Worm (Caenorhabditis elegans) whole organism, L1 larva: ENCODE results near the gene F56F11.1.
"Not testable (repeated sequence)": the region's sequence is repeated elsewhere in the genome, so short reads cannot be mapped to it uniquely, and the experiment has no call there.

ENCODE experiments used
- F16B12.6 ChIP-seq: fragments of 150-350 bp; optimal IDR thresholded peaks from 2 replicates; lab custom pipeline; 2014; ENCODE audit warnings: missing biosample characterization, missing genetic modification characterization
- alr-1 ChIP-seq: fragments of 200-800 bp; sonication (Bioruptor generic); optimal IDR thresholded peaks from 2 replicates; lab custom pipeline; 2018; ENCODE audit warnings: borderline replicate concordance, mild to moderate bottlenecking, missing genetic modification characterization, missing compliant biosample characterization
- aly-2 ChIP-seq: fragments of 150-350 bp; optimal IDR thresholded peaks from 2 replicates; lab custom pipeline; 2014; ENCODE audit warnings: missing biosample characterization, missing genetic modification characterization
- ama-1 ChIP-seq: fragments of 150-350 bp; optimal IDR thresholded peaks from 2 replicates; lab custom pipeline; 2014
- ceh-63 ChIP-seq: fragments of 200-800 bp; sonication (Bioruptor generic); optimal IDR thresholded peaks from 2 replicates; lab custom pipeline; 2018; ENCODE audit warnings: mild to moderate bottlenecking, missing genetic modification characterization, missing compliant biosample characterization
- ceh-8 ChIP-seq: fragments of 200-800 bp; sonication (Bioruptor generic); optimal IDR thresholded peaks from 2 replicates; lab custom pipeline; 2018; ENCODE audit warnings: mild to moderate bottlenecking, missing genetic modification characterization, moderate library complexity, missing compliant biosample characterization
- dpl-1 ChIP-seq, 3 experiments: fragments of 150-350 bp in 2 of 3; sonication (generic microtip) in 1 of 3; optimal IDR thresholded peaks; 2 replicates each; lab custom pipeline; 2014 to 2017; ENCODE audit warnings: missing biosample characterization in 3 of 3, missing genetic modification characterization in 3 of 3, missing genetic modification reagents in 3 of 3
- efl-1 ChIP-seq, 4 experiments: fragments of 150-350 bp; optimal IDR thresholded peaks in 3 of 4; peaks in 1 of 4; 1 replicate in 1 of 4; 2 replicates in 3 of 4; lab custom pipeline; 2014; ENCODE audit warnings: missing biosample characterization in 2 of 4, missing genetic modification characterization in 2 of 4, missing genetic modification reagents in 2 of 4
- efl-3 ChIP-seq: fragments of 200-800 bp; sonication (Bioruptor generic); optimal IDR thresholded peaks from 2 replicates; lab custom pipeline; 2018; ENCODE audit warnings: mild to moderate bottlenecking, missing genetic modification characterization, missing compliant biosample characterization
- egl-27 ChIP-seq, 2 experiments: fragments of 150-350 bp in 1 of 2; sonication (generic microtip); optimal IDR thresholded peaks; 3 replicates each; lab custom pipeline; 2017 to 2018; ENCODE audit warnings: missing biosample characterization in 2 of 2, missing genetic modification characterization in 2 of 2, missing genetic modification reagents in 2 of 2
- elt-2 ChIP-seq: sonication (generic microtip); optimal IDR thresholded peaks from 2 replicates; lab custom pipeline; 2016; ENCODE audit warnings: missing genetic modification characterization, mild to moderate bottlenecking, inconsistent platforms, missing compliant biosample characterization, missing genetic modification reagents
- elt-3 ChIP-seq, 6 experiments: fragments of 150-350 bp in 1 of 6; sonication (generic microtip); optimal IDR thresholded peaks; 2 replicates each; lab custom pipeline; 2017 to 2018; ENCODE audit warnings: missing biosample characterization in 6 of 6, missing genetic modification characterization in 6 of 6, inconsistent platforms in 1 of 6
- fkh-4 ChIP-seq: sonication (generic microtip); optimal IDR thresholded peaks from 2 replicates; lab custom pipeline; 2016; ENCODE audit warnings: missing compliant biosample characterization, missing genetic modification characterization, borderline replicate concordance
- fkh-8 ChIP-seq: sonication (generic microtip); optimal IDR thresholded peaks from 2 replicates; lab custom pipeline; 2016; ENCODE audit warnings: mild to moderate bottlenecking, missing genetic modification characterization, missing compliant biosample characterization
- fos-1 ChIP-seq: fragments of 150-350 bp; optimal IDR thresholded peaks from 2 replicates; lab custom pipeline; 2014; ENCODE audit warnings: missing biosample characterization, missing genetic modification characterization
- hlh-4 ChIP-seq: sonication (generic microtip); optimal IDR thresholded peaks from 2 replicates; lab custom pipeline; 2016; ENCODE audit warnings: mild to moderate bottlenecking, missing genetic modification characterization, missing compliant biosample characterization
- lin-14 ChIP-seq: fragments of 200-800 bp; sonication (Bioruptor generic); optimal IDR thresholded peaks from 2 replicates; lab custom pipeline; 2018; ENCODE audit warnings: mild to moderate bottlenecking, missing genetic modification characterization, moderate library complexity, missing compliant biosample characterization
- lin-15B ChIP-seq: fragments of 150-350 bp; sonication (generic microtip); optimal IDR thresholded peaks from 3 replicates; lab custom pipeline; 2014; ENCODE audit warnings: missing biosample characterization, missing genetic modification characterization
- lin-35 ChIP-seq, 2 experiments: fragments of 150-350 bp; optimal IDR thresholded peaks; 2 replicates each; lab custom pipeline; 2014; ENCODE audit warnings: missing biosample characterization in 2 of 2, missing genetic modification characterization in 2 of 2, missing genetic modification reagents in 2 of 2
- lsy-2 ChIP-seq, 2 experiments: fragments of 150-350 bp; optimal IDR thresholded peaks; 2 replicates each; lab custom pipeline; 2014; ENCODE audit warnings: missing biosample characterization in 2 of 2, missing genetic modification characterization in 2 of 2
- mdl-1 ChIP-seq, 2 experiments: fragments of 150-350 bp; optimal IDR thresholded peaks; 2 replicates each; lab custom pipeline; 2014 to 2017; ENCODE audit warnings: missing biosample characterization in 2 of 2, missing genetic modification characterization in 2 of 2, inconsistent platforms in 1 of 2
- nhr-19 ChIP-seq: fragments of 200-800 bp; sonication (Bioruptor generic); conservative IDR thresholded peaks from 2 replicates; pipeline ENCODE4 v1.3.6; 2022; ENCODE audit warnings: missing genetic modification characterization, missing compliant biosample characterization
- nhr-20 ChIP-seq: sonication (generic microtip); optimal IDR thresholded peaks from 2 replicates; lab custom pipeline; 2016; ENCODE audit warnings: mild to moderate bottlenecking, missing genetic modification characterization, missing compliant biosample characterization
- nhr-237 ChIP-seq: fragments of 150-350 bp; optimal IDR thresholded peaks from 2 replicates; lab custom pipeline; 2014; ENCODE audit warnings: missing biosample characterization, missing genetic modification characterization
- nhr-28 ChIP-seq: fragments of 150-350 bp; optimal IDR thresholded peaks from 2 replicates; lab custom pipeline; 2014; ENCODE audit warnings: missing biosample characterization, missing genetic modification characterization
- nhr-71 ChIP-seq: sonication (generic microtip); optimal IDR thresholded peaks from 2 replicates; lab custom pipeline; 2016; ENCODE audit warnings: mild to moderate bottlenecking, missing genetic modification characterization, moderate library complexity, missing compliant biosample characterization
- nhr-84 ChIP-seq: sonication (generic microtip); optimal IDR thresholded peaks from 2 replicates; lab custom pipeline; 2017; ENCODE audit warnings: missing biosample characterization, missing genetic modification characterization
- pag-3 ChIP-seq: sonication (generic microtip); optimal IDR thresholded peaks from 2 replicates; lab custom pipeline; 2017; ENCODE audit warnings: missing genetic modification characterization, mild to moderate bottlenecking, missing compliant biosample characterization, antibody characterized with exemption, borderline replicate concordance; ENCODE audit not compliant: insufficient read depth
- snpc-4 ChIP-seq: fragments of 150-350 bp; optimal IDR thresholded peaks from 2 replicates; lab custom pipeline; 2014; ENCODE audit warnings: missing biosample characterization, missing genetic modification characterization
- unc-62 ChIP-seq: fragments of 150-350 bp; optimal IDR thresholded peaks from 2 replicates; lab custom pipeline; 2014; ENCODE audit warnings: missing biosample characterization, missing genetic modification reagents, missing genetic modification characterization
- vab-15 ChIP-seq: sonication (generic microtip); optimal IDR thresholded peaks from 2 replicates; lab custom pipeline; 2017; ENCODE audit warnings: missing genotype, mild to moderate bottlenecking, missing genetic modification characterization, missing compliant biosample characterization
- xbp-1 ChIP-seq: sonication (generic microtip); optimal IDR thresholded peaks from 2 replicates; lab custom pipeline; 2016; ENCODE audit warnings: missing genetic modification characterization, missing compliant biosample characterization
- ztf-4 ChIP-seq: fragments of 150-350 bp; optimal IDR thresholded peaks from 2 replicates; lab custom pipeline; 2014; ENCODE audit warnings: missing biosample characterization, missing genetic modification characterization

F56F11.1 gene

DNA sequence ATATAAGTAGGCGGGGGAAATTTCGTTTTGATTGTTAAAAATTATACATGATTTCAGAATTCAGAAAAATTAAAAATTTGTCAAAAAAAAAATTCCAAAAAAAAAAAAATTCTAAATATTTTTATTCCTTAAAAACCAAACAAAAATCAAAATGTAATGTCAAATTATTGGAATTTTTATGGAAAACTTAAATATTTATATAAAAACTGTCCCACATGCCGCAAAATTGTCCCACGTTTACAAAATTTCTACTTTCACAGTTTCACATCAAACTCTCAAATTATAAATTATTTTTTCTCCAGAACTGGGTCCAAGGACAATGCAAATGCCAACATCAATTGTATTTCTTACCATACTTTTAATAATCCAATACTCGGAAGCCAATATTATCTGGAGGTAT lies at the start of gene F56F11.1:
Gene F56F11.1, plus strand, starts transcription at position 301 of the 400 bp plus-strand sequence.
- TF ChIP-seq fos-1 (tag; lab: Kevin White, UChicago) = no peak
- TF ChIP-seq hlh-4 (tag; lab: Kevin White, UChicago) = no peak
- TF ChIP-seq nhr-237 (tag; lab: Kevin White, UChicago) = no peak
- no peak for TF ChIP-seq efl-1 (optimal IDR thresholded peaks at IDR 0.05; lab: Kevin White, UChicago)
- peak in 1 of 2 experiments; percentile 41 for TF ChIP-seq efl-1 (GFP tag; optimal IDR thresholded peaks at IDR 0.05 in 1 of 2; lab: Kevin White, UChicago)
- TF ChIP-seq, all 84 proteins: peak for 1

ce11 chrIII:2841856-2842373 lies 49.6 kb upstream of the F56F11.1 start, which contains the start of gene H34I24.2:
Gene H34I24.2 (plus strand): TSS chrIII:2842044.
- TF ChIP-seq aly-2 (tag; lab: Kevin White, UChicago) = no peak
- TF ChIP-seq elt-2 (tag; lab: Kevin White, UChicago) = peak; percentile 23
- TF ChIP-seq, all 84 proteins: peak for 1

DNA sequence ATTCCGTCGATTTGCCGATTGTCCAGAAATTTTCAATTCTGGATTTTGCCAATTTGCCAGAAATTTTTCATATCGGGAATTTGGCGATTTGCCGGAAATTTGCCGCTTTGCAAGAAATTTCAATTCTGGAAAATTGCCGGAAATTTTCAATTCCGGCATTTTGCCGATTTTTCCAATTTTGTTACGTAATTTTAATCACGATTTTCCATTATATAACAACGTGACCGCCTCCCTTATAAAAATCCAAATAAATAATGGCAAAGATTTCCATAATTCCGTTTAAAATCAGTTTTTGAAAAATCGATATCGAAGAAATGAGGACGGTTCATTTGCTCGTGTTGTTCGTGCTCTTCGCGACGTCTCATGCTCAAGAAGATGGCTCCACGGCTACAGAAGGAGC lies 44.8 kb upstream of the F56F11.1 start, which contains the start of gene H34I24.1:
Gene H34I24.1, plus strand, starts transcription at position 301 of the 400 bp plus-strand sequence.
- not testable (repeated sequence) for TF ChIP-seq F16B12.6 (tag; lab: Kevin White, UChicago); ceh-8 (GFP tag; lab: Kevin White, UChicago); dpl-1 (GFP tag; optimal IDR thresholded peaks at IDR 0.05; lab: Kevin White, UChicago)

- TF ChIP-seq lin-14 (GFP tag; lab: Kevin White, UChicago) (no peak), elt-2 (tag; lab: Kevin White, UChicago) (no peak), hlh-4 (tag; lab: Kevin White, UChicago) (no peak), nhr-84 (tag; lab: Kevin White, UChicago) (no peak), ama-1 (no peak), pag-3 (tag; lab: Kevin White, UChicago) (no peak), nhr-20 (no peak)
Observed at ce11 chrIII:2855929-2856328, 35.6 kb upstream of the F56F11.1 start, which contains the start of gene F56F11.4. Gene F56F11.4 (plus strand): TSS chrIII:2856229.

DNA sequence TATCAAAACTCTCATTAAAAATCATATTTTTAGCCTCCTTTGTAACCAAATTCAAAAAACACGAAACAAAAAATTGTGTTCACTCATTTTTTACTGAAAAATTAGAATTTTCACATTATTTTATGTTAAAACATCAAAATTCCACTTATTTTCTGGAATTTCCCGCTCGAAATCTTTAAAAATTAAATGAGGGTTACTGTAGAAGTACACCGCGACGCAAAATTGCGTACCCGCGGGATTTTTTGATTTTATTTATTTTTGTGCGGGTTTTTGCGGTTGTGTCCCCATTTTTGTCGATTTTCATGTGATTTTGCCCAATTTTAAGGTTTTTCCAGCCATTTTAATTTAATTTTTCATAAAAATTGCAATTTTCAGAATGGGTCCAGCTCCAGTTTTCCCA lies 33.2 kb upstream of the F56F11.1 start:
- no peak for TF ChIP-seq ztf-4
- TF ChIP-seq alr-1 (tag; lab: Kevin White, UChicago) = no peak
- TF ChIP-seq nhr-84 (tag; lab: Kevin White, UChicago) = no peak
- TF ChIP-seq nhr-28 (tag; lab: Kevin White, UChicago) = no peak
- TF ChIP-seq fkh-4 = no peak

DNA sequence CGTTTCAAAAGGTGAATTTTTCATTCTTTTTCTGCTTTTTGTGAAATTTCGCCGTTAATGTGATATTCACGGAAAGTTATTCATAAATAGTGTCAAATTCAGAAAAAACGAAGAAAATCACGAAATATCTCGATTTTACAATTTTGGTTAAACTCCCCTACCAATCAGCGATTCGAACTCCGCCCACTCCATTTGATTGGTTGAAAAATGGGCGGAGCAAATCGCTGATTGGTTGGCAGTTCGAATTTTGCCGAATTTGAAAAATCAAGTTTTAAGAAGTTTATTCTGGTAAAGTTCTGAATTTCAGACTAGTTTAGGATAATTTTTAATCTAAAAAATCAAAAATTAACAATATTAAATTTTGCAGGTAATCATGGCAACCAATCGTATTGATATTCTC lies 26.9 kb upstream of the F56F11.1 start:
- no peak for TF ChIP-seq fkh-8 (tag; lab: Kevin White, UChicago)
- TF ChIP-seq egl-27 (tag; optimal IDR thresholded peaks at IDR 0.05; lab: Kevin White, UChicago) = no peak
- TF ChIP-seq unc-62 = no peak
- TF ChIP-seq mdl-1 (tag; optimal IDR thresholded peaks at IDR 0.05; lab: Kevin White, UChicago) = no peak
- no peak for TF ChIP-seq efl-3
- no peak for TF ChIP-seq fkh-4
- TF ChIP-seq nhr-71 (tag; lab: Kevin White, UChicago) = no peak
- no peak for TF ChIP-seq lin-15B
- TF ChIP-seq ceh-63 (GFP tag; lab: Kevin White, UChicago) = no peak
- TF ChIP-seq elt-3 (tag; optimal IDR thresholded peaks at IDR 0.05; lab: Kevin White, UChicago) = no peak
- TF ChIP-seq nhr-19 = no peak
- TF ChIP-seq snpc-4 (tag; lab: Kevin White, UChicago) = no peak
- no peak for TF ChIP-seq lsy-2 (tag; optimal IDR thresholded peaks at IDR 0.05; lab: Kevin White, UChicago)
- no peak for TF ChIP-seq ama-1
- TF ChIP-seq lin-35 (GFP tag; optimal IDR thresholded peaks at IDR 0.05; lab: Kevin White, UChicago) = no peak
- no peak for TF ChIP-seq xbp-1 (tag; lab: Kevin White, UChicago)
- TF ChIP-seq vab-15 = no peak
- no peak for TF ChIP-seq nhr-237 (tag; lab: Kevin White, UChicago)
